Worm (Caenorhabditis elegans) whole organism, L1 larva: ENCODE data around the gene rod-1.
A peak's percentile ranks its signal among the peaks of the same experiment; 100 is the strongest.

Experiments used
- C04F5.9 ChIP-seq: sonication (generic microtip); optimal IDR thresholded peaks from 2 replicates; lab custom pipeline; 2016; ENCODE audit warnings: missing genetic modification characterization, missing compliant biosample characterization
- C16A3.4 ChIP-seq: fragments of 150-350 bp; optimal IDR thresholded peaks from 2 replicates; lab custom pipeline; 2014; ENCODE audit warnings: missing biosample characterization, missing genetic modification characterization
- alr-1 ChIP-seq: fragments of 200-800 bp; sonication (Bioruptor generic); optimal IDR thresholded peaks from 2 replicates; lab custom pipeline; 2018; ENCODE audit warnings: borderline replicate concordance, mild to moderate bottlenecking, missing genetic modification characterization, missing compliant biosample characterization
- aly-2 ChIP-seq: fragments of 150-350 bp; optimal IDR thresholded peaks from 2 replicates; lab custom pipeline; 2014; ENCODE audit warnings: missing biosample characterization, missing genetic modification characterization
- blmp-1 ChIP-seq: fragments of 150-350 bp; optimal IDR thresholded peaks from 2 replicates; lab custom pipeline; 2014; ENCODE audit warnings: missing biosample characterization, missing genetic modification characterization
- ceh-8 ChIP-seq: fragments of 200-800 bp; sonication (Bioruptor generic); optimal IDR thresholded peaks from 2 replicates; lab custom pipeline; 2018; ENCODE audit warnings: mild to moderate bottlenecking, missing genetic modification characterization, moderate library complexity, missing compliant biosample characterization
- ceh-82 ChIP-seq, 3 experiments: fragments of 150-350 bp in 1 of 3; sonication (generic microtip) in 2 of 3; optimal IDR thresholded peaks; 2 replicates each; lab custom pipeline; 2014 to 2017; ENCODE audit warnings: missing biosample characterization in 3 of 3, missing genetic modification characterization in 3 of 3
- ces-1 ChIP-seq: fragments of 150-350 bp; optimal IDR thresholded peaks from 2 replicates; lab custom pipeline; 2014; ENCODE audit warnings: missing biosample characterization, missing genetic modification reagents, missing genetic modification characterization
- efl-3 ChIP-seq: fragments of 200-800 bp; sonication (Bioruptor generic); optimal IDR thresholded peaks from 2 replicates; lab custom pipeline; 2018; ENCODE audit warnings: mild to moderate bottlenecking, missing genetic modification characterization, missing compliant biosample characterization
- egl-13 ChIP-seq: sonication (generic microtip); optimal IDR thresholded peaks from 2 replicates; lab custom pipeline; 2016; ENCODE audit warnings: missing genotype, missing genetic modification reagents, missing genetic modification characterization, missing compliant biosample characterization
- elt-2 ChIP-seq: sonication (generic microtip); optimal IDR thresholded peaks from 2 replicates; lab custom pipeline; 2016; ENCODE audit warnings: missing genetic modification characterization, mild to moderate bottlenecking, inconsistent platforms, missing compliant biosample characterization, missing genetic modification reagents
- fkh-10 ChIP-seq: sonication (generic microtip); optimal IDR thresholded peaks from 2 replicates; lab custom pipeline; 2017; ENCODE audit warnings: missing biosample characterization, missing genetic modification reagents, missing genetic modification characterization
- fkh-8 ChIP-seq: sonication (generic microtip); optimal IDR thresholded peaks from 2 replicates; lab custom pipeline; 2016; ENCODE audit warnings: mild to moderate bottlenecking, missing genetic modification characterization, missing compliant biosample characterization
- fos-1 ChIP-seq: fragments of 150-350 bp; optimal IDR thresholded peaks from 2 replicates; lab custom pipeline; 2014; ENCODE audit warnings: missing biosample characterization, missing genetic modification characterization
- hpl-2 ChIP-seq: fragments of 150-350 bp; optimal IDR thresholded peaks from 2 replicates; lab custom pipeline; 2014; ENCODE audit warnings: missing biosample characterization, missing genetic modification reagents, missing genetic modification characterization
- isw-1 ChIP-seq: fragments of 200-800 bp; sonication (Bioruptor generic); IDR thresholded peaks from 2 replicates; pipeline ENCODE4 v1.3.6; 2022; ENCODE audit warnings: missing genetic modification characterization, missing compliant biosample characterization
- jun-1 ChIP-seq: fragments of 150-350 bp; optimal IDR thresholded peaks from 2 replicates; lab custom pipeline; 2014; ENCODE audit warnings: missing biosample characterization, missing genetic modification reagents, missing genetic modification characterization
- lin-14 ChIP-seq: fragments of 200-800 bp; sonication (Bioruptor generic); optimal IDR thresholded peaks from 2 replicates; lab custom pipeline; 2018; ENCODE audit warnings: mild to moderate bottlenecking, missing genetic modification characterization, moderate library complexity, missing compliant biosample characterization
- lin-15B ChIP-seq: fragments of 150-350 bp; sonication (generic microtip); optimal IDR thresholded peaks from 3 replicates; lab custom pipeline; 2014; ENCODE audit warnings: missing biosample characterization, missing genetic modification characterization
- lin-35 ChIP-seq, 2 experiments: fragments of 150-350 bp; optimal IDR thresholded peaks; 2 replicates each; lab custom pipeline; 2014; ENCODE audit warnings: missing biosample characterization in 2 of 2, missing genetic modification characterization in 2 of 2, missing genetic modification reagents in 2 of 2
- lin-39 ChIP-seq: fragments of 150-350 bp; optimal IDR thresholded peaks from 2 replicates; lab custom pipeline; 2014; ENCODE audit warnings: missing biosample characterization, missing genetic modification reagents, missing genetic modification characterization
- mdl-1 ChIP-seq, 2 experiments: fragments of 150-350 bp; optimal IDR thresholded peaks; 2 replicates each; lab custom pipeline; 2014 to 2017; ENCODE audit warnings: missing biosample characterization in 2 of 2, missing genetic modification characterization in 2 of 2, inconsistent platforms in 1 of 2
- mep-1 ChIP-seq: fragments of 150-350 bp; optimal IDR thresholded peaks from 2 replicates; lab custom pipeline; 2014; ENCODE audit warnings: missing biosample characterization, missing genetic modification characterization
- nhr-19 ChIP-seq: fragments of 200-800 bp; sonication (Bioruptor generic); conservative IDR thresholded peaks from 2 replicates; pipeline ENCODE4 v1.3.6; 2022; ENCODE audit warnings: missing genetic modification characterization, missing compliant biosample characterization
- nhr-76 ChIP-seq: sonication (generic microtip); optimal IDR thresholded peaks from 2 replicates; lab custom pipeline; 2017; ENCODE audit warnings: missing biosample characterization, missing genetic modification characterization
- nhr-85 ChIP-seq: sonication (generic microtip); peaks from one replicate; lab custom pipeline; 2016; ENCODE audit warnings: missing genetic modification characterization, inconsistent platforms, missing compliant biosample characterization
- pag-3 ChIP-seq: sonication (generic microtip); optimal IDR thresholded peaks from 2 replicates; lab custom pipeline; 2017; ENCODE audit warnings: missing genetic modification characterization, mild to moderate bottlenecking, missing compliant biosample characterization, antibody characterized with exemption, borderline replicate concordance; ENCODE audit not compliant: insufficient read depth
- rnt-1 ChIP-seq: sonication (generic microtip); optimal IDR thresholded peaks from 2 replicates; lab custom pipeline; 2016; ENCODE audit warnings: mild to moderate bottlenecking, missing genetic modification characterization, moderate library complexity, missing compliant biosample characterization
- sptf-1 ChIP-seq: fragments of 150-350 bp; optimal IDR thresholded peaks from 2 replicates; lab custom pipeline; 2014; ENCODE audit warnings: missing biosample characterization, missing genetic modification characterization
- sup-37 ChIP-seq: fragments of 200-800 bp; sonication (Bioruptor generic); optimal IDR thresholded peaks from 2 replicates; lab custom pipeline; 2018; ENCODE audit warnings: mild to moderate bottlenecking, missing genetic modification characterization, missing compliant biosample characterization
- swsn-7 ChIP-seq: sonication (generic microtip); optimal IDR thresholded peaks from 2 replicates; lab custom pipeline; 2016; ENCODE audit warnings: missing genetic modification characterization, missing compliant biosample characterization
- tbx-2 ChIP-seq: sonication (generic microtip); optimal IDR thresholded peaks from 2 replicates; lab custom pipeline; 2016; ENCODE audit warnings: missing genetic modification characterization, missing compliant biosample characterization
- unc-130 ChIP-seq: fragments of 150-350 bp; optimal IDR thresholded peaks from 2 replicates; lab custom pipeline; 2017; ENCODE audit warnings: missing biosample characterization, missing genetic modification characterization, inconsistent platforms
- unc-30 ChIP-seq: sonication (generic microtip); optimal IDR thresholded peaks from 2 replicates; lab custom pipeline; 2017; ENCODE audit warnings: missing biosample characterization, missing genetic modification characterization
- zip-4 ChIP-seq: fragments of 200-800 bp; sonication (Bioruptor generic); optimal IDR thresholded peaks from 2 replicates; lab custom pipeline; 2018; ENCODE audit warnings: mild to moderate bottlenecking, missing genetic modification characterization, moderate library complexity, missing compliant biosample characterization
- ztf-11 ChIP-seq, 2 experiments: sonication (generic microtip); optimal IDR thresholded peaks; 2 replicates each; lab custom pipeline; 2016 to 2017; ENCODE audit warnings: missing genetic modification characterization in 2 of 2, missing biosample characterization in 1 of 2, missing compliant biosample characterization in 1 of 2
- ztf-4 ChIP-seq: fragments of 150-350 bp; optimal IDR thresholded peaks from 2 replicates; lab custom pipeline; 2014; ENCODE audit warnings: missing biosample characterization, missing genetic modification characterization

The rod-1 gene

DNA sequence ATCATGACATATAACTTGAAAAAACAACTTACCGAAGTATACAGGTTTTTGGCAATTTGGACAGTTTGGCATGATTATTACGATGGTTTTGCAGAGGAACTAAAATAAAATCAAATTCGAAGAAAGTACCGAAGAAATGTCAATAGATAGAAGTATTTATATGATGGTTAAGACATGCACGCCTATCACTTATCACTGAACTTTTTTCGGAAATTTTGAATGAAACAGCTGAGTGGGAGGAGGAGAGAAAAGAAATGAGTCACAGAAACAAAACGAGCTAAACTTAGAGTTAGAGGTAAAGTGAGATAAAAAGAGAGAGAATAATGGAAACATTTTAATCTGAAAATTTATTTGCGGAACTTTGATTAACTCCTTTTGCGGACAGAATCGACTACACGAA lies 33.0 kb upstream of the rod-1 start, which contains the start of gene valv-1:
valv-1 (minus strand) TSS at position 101 of the 400 bp plus-strand sequence.
- TF ChIP-seq C16A3.4 = no peak
- no peak for TF ChIP-seq tbx-2 (tag; lab: Kevin White, UChicago)
- TF ChIP-seq sptf-1 (tag; lab: Kevin White, UChicago) = no peak
- TF ChIP-seq swsn-7 (tag; lab: Kevin White, UChicago) = no peak
- no peak for TF ChIP-seq lin-15B (tag; lab: Kevin White, UChicago)
- TF ChIP-seq elt-2 (tag; lab: Kevin White, UChicago) = no peak
- TF ChIP-seq unc-30 (tag; lab: Kevin White, UChicago) = no peak
- TF ChIP-seq jun-1 (tag; lab: Kevin White, UChicago) = no peak
- TF ChIP-seq lin-14 (GFP tag; lab: Kevin White, UChicago) = no peak
- no peak for TF ChIP-seq mep-1 (tag; lab: Kevin White, UChicago)
- TF ChIP-seq zip-4 = no peak

DNA sequence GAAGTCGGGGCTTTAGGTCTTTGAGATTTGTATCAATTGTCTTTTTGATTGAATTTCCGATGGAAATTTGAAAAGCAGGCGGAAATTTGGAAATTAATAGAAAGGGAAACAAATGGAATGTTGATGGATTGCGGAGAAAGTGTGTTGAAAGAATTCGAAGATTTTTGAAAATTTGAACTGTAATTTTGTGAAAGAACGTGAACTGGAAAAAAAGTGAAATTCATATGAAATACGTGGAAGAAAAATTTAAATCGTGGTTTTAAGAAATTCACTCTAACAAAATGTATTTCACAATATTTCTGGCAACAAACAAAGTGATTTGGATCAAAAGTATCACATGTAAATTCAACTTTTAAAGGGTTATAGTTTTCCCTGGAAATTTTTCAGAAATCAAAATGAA lies 32.3 kb upstream of the rod-1 start, which contains the start of gene B0496.1:
B0496.1 (plus strand) TSS at position 301 of the 400 bp plus-strand sequence.
- TF ChIP-seq blmp-1 (peak; percentile 41), nhr-85 (tag; lab: Kevin White, UChicago) (no peak)

DNA sequence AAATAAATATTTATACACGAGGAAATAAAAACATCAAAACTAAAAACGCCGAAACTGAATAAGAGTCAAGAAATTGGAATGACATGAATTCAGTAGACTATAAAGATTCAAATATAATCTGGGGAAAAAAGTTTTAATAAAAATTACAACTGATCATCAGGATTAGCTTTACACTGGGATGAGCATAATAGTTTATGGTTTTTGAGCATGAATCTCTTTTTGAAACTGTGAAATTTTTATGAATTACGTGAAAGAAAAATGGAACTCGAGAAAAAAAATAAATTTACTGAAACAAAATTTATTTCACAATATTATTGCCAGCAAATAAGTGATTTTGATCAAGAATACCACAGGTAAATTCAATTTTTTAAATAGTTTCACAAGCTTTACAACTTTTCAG lies 30.7 kb upstream of the rod-1 start, which contains the start of gene B0496.2:
B0496.2 (plus strand) TSS at position 301 of the 400 bp plus-strand sequence.
- TF ChIP-seq egl-13 (tag; lab: Kevin White, UChicago) = no peak
- no peak for TF ChIP-seq isw-1
- TF ChIP-seq sup-37 (GFP tag; lab: Kevin White, UChicago) = no peak
- TF ChIP-seq lin-35 (GFP tag; optimal IDR thresholded peaks at IDR 0.05; lab: Kevin White, UChicago) = no peak
- TF ChIP-seq alr-1 (tag; lab: Kevin White, UChicago) = no peak
- TF ChIP-seq lin-14 (GFP tag; lab: Kevin White, UChicago) = no peak
- no peak for TF ChIP-seq C16A3.4
- no peak for TF ChIP-seq fos-1 (tag; lab: Kevin White, UChicago)
- TF ChIP-seq rnt-1 (tag; lab: Kevin White, UChicago) = no peak
- no peak for TF ChIP-seq ces-1 (GFP tag; lab: Kevin White, UChicago)

DNA sequence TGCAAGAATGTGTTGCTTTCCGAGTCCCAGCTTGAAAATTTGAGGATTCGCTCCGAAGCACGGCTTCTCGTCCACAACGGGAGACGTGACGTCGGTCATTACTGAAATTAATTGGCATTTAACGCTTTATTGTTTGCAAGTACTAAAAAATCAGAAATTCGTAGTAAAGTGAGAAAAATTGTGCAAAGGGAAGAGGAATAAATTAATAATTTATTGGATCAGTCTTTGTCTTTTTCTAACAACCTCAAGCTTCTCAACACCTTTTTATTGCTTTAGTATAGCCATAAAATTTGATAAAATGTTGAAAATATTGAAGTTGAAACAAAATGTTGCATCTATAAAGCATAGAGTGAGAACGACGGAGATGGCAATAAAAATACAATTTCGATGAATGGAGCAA lies 26.9 kb upstream of the rod-1 start, which contains the start of gene tes-1:
tes-1 (minus strand) TSS at position 101 of the 400 bp plus-strand sequence.
- no peak for TF ChIP-seq jun-1 (tag; lab: Kevin White, UChicago)
- no peak for TF ChIP-seq efl-3 (GFP tag; lab: Kevin White, UChicago)
- TF ChIP-seq hpl-2 (GFP tag; lab: Kevin White, UChicago) = no peak
- TF ChIP-seq fkh-10 (GFP tag; lab: Kevin White, UChicago) = no peak
- no peak for TF ChIP-seq lin-39 (tag; lab: Kevin White, UChicago)
- TF ChIP-seq alr-1 (tag; lab: Kevin White, UChicago) = no peak
- no peak for TF ChIP-seq ztf-4
- no peak for TF ChIP-seq nhr-19 (GFP tag; lab: Robert Waterston, UW)
- TF ChIP-seq isw-1 = no peak
- TF ChIP-seq ztf-11 (tag; optimal IDR thresholded peaks at IDR 0.05; lab: Kevin White, UChicago) = no peak
- TF ChIP-seq unc-130 (tag; lab: Kevin White, UChicago) = no peak
- TF ChIP-seq pag-3 = no peak
- TF ChIP-seq C04F5.9 (tag; lab: Kevin White, UChicago) = no peak
- no peak for TF ChIP-seq zip-4
- TF ChIP-seq, all 84 proteins: peak for 0

DNA sequence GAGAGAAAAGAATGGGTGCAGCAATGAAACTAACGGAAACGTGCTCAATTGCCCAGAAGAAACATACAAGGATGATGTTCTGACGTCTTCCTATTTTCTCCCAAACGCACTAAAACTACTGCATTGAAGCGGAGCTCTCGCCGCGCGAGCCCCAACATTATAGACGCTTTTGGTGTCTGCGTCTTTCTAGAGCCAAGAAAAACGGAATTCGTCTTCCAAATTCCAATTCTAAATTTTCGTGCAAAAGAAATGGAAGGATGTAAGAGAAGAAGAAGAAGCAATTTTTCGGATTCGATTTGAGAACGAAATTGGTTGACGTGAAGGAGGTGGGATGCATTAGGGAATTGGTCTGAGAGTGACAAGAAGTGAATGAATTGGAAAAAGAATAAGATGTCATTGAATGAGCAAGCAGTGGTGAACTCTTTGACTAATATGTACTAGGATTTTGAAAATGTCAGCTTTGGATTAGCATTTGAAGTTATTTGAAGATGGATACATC lies 24.5 kb upstream of the rod-1 start:
- no peak for TF ChIP-seq sptf-1 (tag; lab: Kevin White, UChicago)
- peak; percentile 16 for TF ChIP-seq fkh-10 (GFP tag; lab: Kevin White, UChicago)
- peak in 1 of 3 experiments; percentile 36 for TF ChIP-seq ceh-82 (tag; optimal IDR thresholded peaks at IDR 0.05; lab: Kevin White, UChicago)
- peak; percentile 28 for TF ChIP-seq ceh-8 (GFP tag; lab: Kevin White, UChicago)
- peak; percentile 74 for TF ChIP-seq lin-14 (GFP tag; lab: Kevin White, UChicago)
- no peak for TF ChIP-seq lin-35 (GFP tag; optimal IDR thresholded peaks at IDR 0.05; lab: Kevin White, UChicago)
- no peak for TF ChIP-seq aly-2 (tag; lab: Kevin White, UChicago)
- peak; percentile 17 for TF ChIP-seq fkh-8 (tag; lab: Kevin White, UChicago)
- no peak for TF ChIP-seq mep-1 (tag; lab: Kevin White, UChicago)
- TF ChIP-seq mdl-1 (tag; optimal IDR thresholded peaks at IDR 0.05; lab: Kevin White, UChicago) = no peak
- no peak for TF ChIP-seq nhr-76 (tag; lab: Kevin White, UChicago)
- TF ChIP-seq isw-1 = 0 out of 2 replicates have a peak, but pooled peaks have one; percentile 7
- TF ChIP-seq, all 84 proteins: peak for 6
